Fruit fly (Drosophila melanogaster) whole organism, embryonic: Measurements from ENCODE around the gene sv.

Experiments used
- Adf1 ChIP-seq: fragments of 200-800 bp; sonication (Bioruptor generic); IDR thresholded peaks from 2 replicates; pipeline ENCODE4 v1.3.6; 2022; ENCODE audit warnings: missing biosample characterization, missing genetic modification characterization
- Asciz ChIP-seq: fragments of 200-800 bp; sonication (Bioruptor generic); optimal IDR thresholded peaks from 2 replicates; lab custom pipeline; 2017; ENCODE audit warnings: missing biosample characterization, mild to moderate bottlenecking, missing genetic modification characterization, missing genetic modification reagents
- BtbVII ChIP-seq: fragments of 200-800 bp; sonication (Bioruptor generic); optimal IDR thresholded peaks from 3 replicates; lab custom pipeline; 2017; ENCODE audit warnings: missing biosample characterization, mild to moderate bottlenecking, missing genetic modification characterization
- CG1024 ChIP-seq: fragments of 200-800 bp; sonication (Bioruptor generic); IDR thresholded peaks from 2 replicates; pipeline ENCODE4 v1.3.6; 2022; ENCODE audit warnings: missing biosample characterization, missing genetic modification characterization
- CG11560 ChIP-seq: fragments of 200-800 bp; sonication (Bioruptor generic); IDR thresholded peaks from 3 replicates; pipeline ENCODE4 v1.3.6; 2022; ENCODE audit warnings: missing biosample characterization, missing genetic modification characterization
- CG12299 ChIP-seq: fragments of 200-800 bp; sonication (Bioruptor generic); optimal IDR thresholded peaks from 2 replicates; lab custom pipeline; 2018; ENCODE audit warnings: missing biosample characterization, mild to moderate bottlenecking, missing genetic modification characterization
- CG12659 ChIP-seq: fragments of 200-800 bp; sonication (Bioruptor generic); optimal IDR thresholded peaks from 3 replicates; lab custom pipeline; 2017; ENCODE audit warnings: mild to moderate bottlenecking, missing biosample characterization, missing genetic modification reagents, missing genetic modification characterization
- CG12769 ChIP-seq: fragments of 200-800 bp; sonication (Bioruptor generic); optimal IDR thresholded peaks from 2 replicates; lab custom pipeline; 2019; ENCODE audit warnings: missing biosample characterization, mild to moderate bottlenecking, missing genetic modification characterization, moderate library complexity
- CG13123 ChIP-seq: fragments of 200-800 bp; sonication (Bioruptor generic); optimal IDR thresholded peaks from 2 replicates; lab custom pipeline; 2016; ENCODE audit warnings: missing biosample characterization, missing genetic modification characterization
- CG13624 ChIP-seq: fragments of 200-800 bp; sonication (Bioruptor generic); optimal IDR thresholded peaks from 2 replicates; lab custom pipeline; 2016; ENCODE audit warnings: missing biosample characterization, missing genetic modification characterization
- CG15514 ChIP-seq: fragments of 200-800 bp; sonication (Bioruptor generic); optimal IDR thresholded peaks from 3 replicates; lab custom pipeline; 2017; ENCODE audit warnings: missing biosample characterization, missing genetic modification characterization, mild to moderate bottlenecking, moderate library complexity, missing genetic modification reagents
- CG15696 ChIP-seq: fragments of 200-800 bp; sonication (Bioruptor generic); optimal IDR thresholded peaks from 2 replicates; lab custom pipeline; 2019; ENCODE audit warnings: missing biosample characterization, mild to moderate bottlenecking, missing genetic modification characterization, moderate library complexity
- CG1603 ChIP-seq: fragments of 200-800 bp; sonication (Bioruptor generic); optimal IDR thresholded peaks from 2 replicates; lab custom pipeline; 2019; ENCODE audit warnings: missing biosample characterization, mild to moderate bottlenecking, missing genetic modification characterization, moderate library complexity
- CG17802 ChIP-seq: fragments of 200-800 bp; sonication (Bioruptor generic); optimal IDR thresholded peaks from 2 replicates; lab custom pipeline; 2018; ENCODE audit warnings: missing biosample characterization, mild to moderate bottlenecking, missing genetic modification characterization, moderate library complexity
- CG17829 ChIP-seq: fragments of 200-800 bp; optimal IDR thresholded peaks from 2 replicates; lab custom pipeline; 2019; ENCODE audit warnings: missing biosample characterization, mild to moderate bottlenecking, missing genetic modification characterization, moderate library complexity
- CG2120 ChIP-seq: fragments of 200-800 bp; sonication (Bioruptor generic); optimal IDR thresholded peaks from 3 replicates; lab custom pipeline; 2016; ENCODE audit warnings: missing biosample characterization, missing genetic modification characterization
- CG2712 ChIP-seq: fragments of 200-800 bp; optimal IDR thresholded peaks from 3 replicates; lab custom pipeline; 2019; ENCODE audit warnings: missing biosample characterization, mild to moderate bottlenecking, missing genetic modification characterization, moderate library complexity
- CG31365 ChIP-seq: fragments of 200-800 bp; sonication (Bioruptor generic); optimal IDR thresholded peaks from 2 replicates; lab custom pipeline; 2018; ENCODE audit warnings: missing biosample characterization, mild to moderate bottlenecking, missing genetic modification characterization
- CG33213 ChIP-seq: fragments of 200-800 bp; sonication (Bioruptor generic); optimal IDR thresholded peaks from 3 replicates; lab custom pipeline; 2016; ENCODE audit warnings: missing biosample characterization, missing genetic modification characterization
- CG4617 ChIP-seq: fragments of 200-800 bp; sonication (Bioruptor generic); optimal IDR thresholded peaks from 3 replicates; lab custom pipeline; 2016; ENCODE audit warnings: missing biosample characterization, missing genetic modification characterization, borderline replicate concordance
- CG5180 ChIP-seq: fragments of 200-800 bp; sonication (Bioruptor generic); optimal IDR thresholded peaks from 3 replicates; lab custom pipeline; 2017; ENCODE audit warnings: missing biosample characterization, missing genetic modification characterization, mild to moderate bottlenecking, moderate library complexity, missing genetic modification reagents
- CG7357 ChIP-seq: fragments of 200-800 bp; sonication (Bioruptor generic); IDR thresholded peaks from 3 replicates; pipeline ENCODE4 v1.3.6; 2022; ENCODE audit warnings: missing biosample characterization, missing genetic modification characterization
- CG8924 ChIP-seq: fragments of 200-800 bp; optimal IDR thresholded peaks from 3 replicates; lab custom pipeline; 2019; ENCODE audit warnings: missing biosample characterization, mild to moderate bottlenecking, missing genetic modification characterization, moderate library complexity
- Dfd ChIP-seq, 2 experiments: fragments of >200 bp; optimal IDR thresholded peaks; 2 replicates each; lab custom pipeline; 2017; ENCODE audit warnings: missing biosample characterization in 2 of 2, missing genetic modification characterization in 2 of 2
- HmgD ChIP-seq: fragments of 200-800 bp; sonication (Bioruptor generic); optimal IDR thresholded peaks from 3 replicates; lab custom pipeline; 2016; ENCODE audit warnings: missing biosample characterization, missing genetic modification characterization
- Lhr ChIP-seq: fragments of 200-800 bp; sonication (Bioruptor generic); optimal IDR thresholded peaks from 3 replicates; lab custom pipeline; 2017; ENCODE audit warnings: mild to moderate bottlenecking, missing biosample characterization, missing genetic modification reagents, missing genetic modification characterization
- MESR4 ChIP-seq: fragments of 200-800 bp; sonication (Bioruptor generic); optimal IDR thresholded peaks from 2 replicates; lab custom pipeline; 2018; ENCODE audit warnings: missing biosample characterization, mild to moderate bottlenecking, missing genetic modification characterization, moderate library complexity
- Med ChIP-seq: fragments of 200-800 bp; sonication (Bioruptor generic); peaks from one replicate; lab custom pipeline; 2016; ENCODE audit warnings: missing biosample characterization, missing genetic modification characterization, mild to moderate bottlenecking, inconsistent platforms, moderate library complexity
- PHDP ChIP-seq: fragments of 200-800 bp; sonication (Bioruptor generic); optimal IDR thresholded peaks from 3 replicates; lab custom pipeline; 2018; ENCODE audit warnings: missing biosample characterization, mild to moderate bottlenecking, missing genetic modification characterization, moderate library complexity
- Sry-β ChIP-seq: fragments of 200-800 bp; sonication (Bioruptor generic); optimal IDR thresholded peaks from 2 replicates; lab custom pipeline; 2018; ENCODE audit warnings: missing biosample characterization, mild to moderate bottlenecking, missing genetic modification characterization, moderate library complexity
- YL-1 ChIP-seq: fragments of 200-800 bp; sonication (Bioruptor generic); optimal IDR thresholded peaks from 3 replicates; lab custom pipeline; 2017; ENCODE audit warnings: missing biosample characterization, mild to moderate bottlenecking, missing genetic modification characterization
- chm ChIP-seq: fragments of 200-800 bp; sonication (Bioruptor generic); IDR thresholded peaks from 2 replicates; pipeline ENCODE4 v1.3.6; 2022; ENCODE audit warnings: missing biosample characterization, missing genetic modification characterization
- chn ChIP-seq: fragments of 200-800 bp; sonication (Bioruptor generic); optimal IDR thresholded peaks from 2 replicates; lab custom pipeline; 2016; ENCODE audit warnings: missing biosample characterization, missing genetic modification characterization
- dati ChIP-seq: fragments of 200-800 bp; sonication (Bioruptor generic); IDR thresholded peaks from 2 replicates; pipeline ENCODE4 v1.3.6; 2022; ENCODE audit warnings: missing biosample characterization, missing genetic modification characterization
- dpn ChIP-seq, 2 experiments: fragments of 200-800 bp; sonication (Bioruptor generic); optimal IDR thresholded peaks; 3 replicates each; lab custom pipeline; 2016; ENCODE audit warnings: missing biosample characterization in 2 of 2, missing genetic modification characterization in 2 of 2
- eve ChIP-seq, 2 experiments: fragments of >200 bp; optimal IDR thresholded peaks; 2 replicates each; lab custom pipeline; 2017; ENCODE audit warnings: missing biosample characterization in 2 of 2, missing genetic modification characterization in 2 of 2
- fd96Cb ChIP-seq: fragments of 200-800 bp; sonication (Bioruptor generic); optimal IDR thresholded peaks from 2 replicates; lab custom pipeline; 2018; ENCODE audit warnings: missing biosample characterization, mild to moderate bottlenecking, missing genetic modification characterization, moderate library complexity
- grau ChIP-seq: fragments of 200-800 bp; optimal IDR thresholded peaks from 3 replicates; lab custom pipeline; 2019; ENCODE audit warnings: missing biosample characterization, mild to moderate bottlenecking, missing genetic modification characterization, moderate library complexity
- lola ChIP-seq, 3 experiments: fragments of >200 bp in 2 of 3; fragments of 200-800 bp in 1 of 3; sonication (Bioruptor generic) in 1 of 3; optimal IDR thresholded peaks; 2 replicates each; lab custom pipeline; 2017 to 2019; ENCODE audit warnings: missing biosample characterization in 3 of 3, missing genetic modification characterization in 3 of 3, mild to moderate bottlenecking in 1 of 3, moderate library complexity in 1 of 3
- nom ChIP-seq: fragments of 200-800 bp; sonication (Bioruptor generic); optimal IDR thresholded peaks from 2 replicates; lab custom pipeline; 2017; ENCODE audit warnings: missing biosample characterization, missing genetic modification characterization, mild to moderate bottlenecking, moderate library complexity, missing genetic modification reagents
- pfk ChIP-seq: fragments of 200-800 bp; sonication (Bioruptor generic); optimal IDR thresholded peaks from 2 replicates; lab custom pipeline; 2018; ENCODE audit warnings: missing biosample characterization, mild to moderate bottlenecking, missing genetic modification characterization, moderate library complexity
- pzg ChIP-seq: fragments of 200-800 bp; sonication (Bioruptor generic); optimal IDR thresholded peaks from 3 replicates; lab custom pipeline; 2018; ENCODE audit warnings: missing biosample characterization, mild to moderate bottlenecking, missing genetic modification characterization, moderate library complexity
- row ChIP-seq: fragments of 200-800 bp; sonication (Bioruptor generic); IDR thresholded peaks from 3 replicates; pipeline ENCODE4 v1.3.6; 2022; ENCODE audit warnings: missing biosample characterization, missing genetic modification characterization
- run ChIP-seq: fragments of 200-800 bp; sonication (Bioruptor generic); optimal IDR thresholded peaks from 3 replicates; lab custom pipeline; 2018; ENCODE audit warnings: missing biosample characterization, mild to moderate bottlenecking, missing genetic modification characterization
- twi ChIP-seq: fragments of 200-800 bp; optimal IDR thresholded peaks from 2 replicates; lab custom pipeline; 2019; ENCODE audit warnings: missing biosample characterization, mild to moderate bottlenecking, missing genetic modification characterization, moderate library complexity
- wek ChIP-seq: fragments of 200-800 bp; sonication (Bioruptor generic); optimal IDR thresholded peaks from 3 replicates; lab custom pipeline; 2018; ENCODE audit warnings: missing biosample characterization, mild to moderate bottlenecking, missing genetic modification characterization, moderate library complexity
- zen ChIP-seq: fragments of 200-800 bp; sonication (Bioruptor generic); optimal IDR thresholded peaks from 3 replicates; lab custom pipeline; 2018; ENCODE audit warnings: missing biosample characterization, mild to moderate bottlenecking, missing genetic modification characterization, moderate library complexity
- zfh2 ChIP-seq: fragments of 200-800 bp; sonication (Bioruptor generic); optimal IDR thresholded peaks from 2 replicates; lab custom pipeline; 2016; ENCODE audit warnings: missing biosample characterization, missing genetic modification characterization

sv gene

DNA sequence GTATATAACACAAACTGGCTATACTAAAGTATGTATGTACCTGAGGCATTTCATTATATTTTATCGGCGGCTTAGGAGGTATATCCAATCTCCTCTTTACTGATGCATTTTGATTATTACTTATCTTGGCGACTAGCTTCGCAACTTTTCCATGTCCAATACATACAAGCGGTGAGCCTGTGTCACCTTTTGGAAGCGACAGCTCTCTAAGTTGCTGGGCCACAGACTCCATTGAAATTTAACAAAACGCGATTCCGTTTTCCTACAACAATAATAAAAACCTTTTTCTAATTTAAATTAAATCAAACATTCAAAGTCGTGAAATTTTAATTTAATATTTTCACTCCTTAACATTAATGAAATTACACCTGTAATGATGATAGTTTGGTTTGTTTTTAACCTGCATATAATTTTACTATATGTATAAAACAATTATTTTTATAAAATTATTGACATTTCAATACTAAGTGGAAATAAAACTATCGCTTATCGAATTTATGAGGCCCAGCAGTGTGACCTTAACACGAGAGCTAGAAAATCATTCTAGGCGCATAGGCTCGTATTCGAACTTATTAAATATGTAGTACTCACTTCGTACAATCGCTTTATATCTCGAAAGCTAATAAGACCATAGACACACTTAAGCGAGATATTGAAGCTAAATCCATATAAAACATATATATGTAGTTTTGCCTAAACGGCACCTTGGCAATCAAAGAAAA is 28.1 kb upstream of the sv start, which contains the start of gene apolpp (continued):
- peak; percentile 45 for TF ChIP-seq zen (tag; lab: Kevin White, UChicago)
- peak; percentile 96 for TF ChIP-seq CG1603
- TF ChIP-seq Adf1 (GFP tag; lab: Robert Waterston, UW) = no peak
- TF ChIP-seq CG33213 (GFP tag; lab: Kevin White, UChicago) = peak; percentile 76
- TF ChIP-seq row (GFP tag; lab: Robert Waterston, UW) = peak; percentile 87
- peak; percentile 46 for TF ChIP-seq CG15514
- no peak for TF ChIP-seq run
- peak; percentile 83 for TF ChIP-seq pzg (GFP tag; lab: Kevin White, UChicago)
- peak; percentile 63 for TF ChIP-seq Med (GFP tag; lab: Kevin White, UChicago)
- peak in 1 of 2 experiments; percentile 2 for TF ChIP-seq eve (GFP tag; optimal IDR thresholded peaks at IDR 0.05; lab: Kevin White, UChicago)
- peak; percentile 56 for TF ChIP-seq MESR4 (GFP tag; lab: Kevin White, UChicago)
- TF ChIP-seq Lhr = peak; percentile 88
- peak in 1 of 2 experiments; percentile 28 for TF ChIP-seq dpn (GFP tag; optimal IDR thresholded peaks at IDR 0.05; lab: Kevin White, UChicago)
- peak in 1 of 2 experiments; percentile 60 for TF ChIP-seq Dfd (GFP tag; optimal IDR thresholded peaks at IDR 0.05; lab: Kevin White, UChicago)
- TF ChIP-seq BtbVII (GFP tag; lab: Kevin White, UChicago) = peak; percentile 26
- TF ChIP-seq pfk (GFP tag; lab: Kevin White, UChicago) = peak; percentile 59
- TF ChIP-seq CG17802 (tag; lab: Kevin White, UChicago) = peak; percentile 97
- TF ChIP-seq PHDP (tag; lab: Kevin White, UChicago) = peak; percentile 18
- TF ChIP-seq CG12769 = peak; percentile 23
- no peak for TF ChIP-seq CG13123 (GFP tag; lab: Kevin White, UChicago)
- peak; percentile 99 for TF ChIP-seq CG1024
- peak; percentile 1 for TF ChIP-seq fd96Cb (tag; lab: Kevin White, UChicago)
- TF ChIP-seq CG15696 (tag; lab: Kevin White, UChicago) = no peak
- no peak for TF ChIP-seq CG11560 (tag; lab: Robert Waterston, UW)
- peak; percentile 20 for TF ChIP-seq twi (tag; lab: Kevin White, UChicago)
- TF ChIP-seq chn (GFP tag; lab: Kevin White, UChicago) = no peak
- peak; percentile 45 for TF ChIP-seq CG12299
- TF ChIP-seq CG31365 (tag; lab: Kevin White, UChicago) = no peak
- no peak for TF ChIP-seq dati (GFP tag; lab: Robert Waterston, UW)
- peak; percentile 36 for TF ChIP-seq CG2120 (GFP tag; lab: Kevin White, UChicago)
- peak; percentile 32 for TF ChIP-seq CG2712
- peak; percentile 41 for TF ChIP-seq YL-1 (GFP tag; lab: Kevin White, UChicago)
- TF ChIP-seq CG4617 (GFP tag; lab: Kevin White, UChicago) = peak; percentile 59
- TF ChIP-seq Sry-β (GFP tag; lab: Kevin White, UChicago) = peak; percentile 2
- no peak for TF ChIP-seq chm (GFP tag; lab: Robert Waterston, UW)
- TF ChIP-seq CG17829 (tag; lab: Kevin White, UChicago) = peak; percentile 32
- peak; percentile 47 for TF ChIP-seq HmgD (GFP tag; lab: Kevin White, UChicago)
- TF ChIP-seq wek (GFP tag; lab: Kevin White, UChicago) = no peak
- peak; percentile 64 for TF ChIP-seq CG8924
- peak; percentile 25 for TF ChIP-seq grau (tag; lab: Kevin White, UChicago)
- peak in 2 of 3 experiments; percentile 1 to 87 for TF ChIP-seq lola (GFP tag; optimal IDR thresholded peaks at IDR 0.05; lab: Kevin White, UChicago)
- TF ChIP-seq nom (GFP tag; lab: Kevin White, UChicago) = peak; percentile 31
- TF ChIP-seq zfh2 (GFP tag; lab: Kevin White, UChicago) = peak; percentile 5
- peak; percentile 74 for TF ChIP-seq CG12659 (GFP tag; lab: Kevin White, UChicago)
- TF ChIP-seq CG7357 (GFP tag; lab: Robert Waterston, UW) = peak; percentile 98
- TF ChIP-seq CG5180 (GFP tag; lab: Kevin White, UChicago) = no peak
- peak; percentile 13 for TF ChIP-seq CG13624 (GFP tag; lab: Kevin White, UChicago)
- TF ChIP-seq Asciz (GFP tag; lab: Kevin White, UChicago) = no peak
